Fruit fly (Drosophila melanogaster) whole organism, adult: ENCODE measurements around the gene mav.

Experiments used
- bab1 ChIP-seq: fragments of 200-800 bp; sonication (Bioruptor generic); optimal IDR thresholded peaks from 3 replicates; lab custom pipeline; 2019; ENCODE audit warnings: missing biosample characterization, mild to moderate bottlenecking, missing genetic modification characterization, moderate library complexity
- kay ChIP-seq: fragments of 200-800 bp; sonication (Bioruptor generic); peaks from one replicate; lab custom pipeline; 2016; ENCODE audit warnings: missing biosample characterization, missing genetic modification characterization, borderline replicate concordance
- tj ChIP-seq: fragments of 200-800 bp; sonication (Bioruptor generic); optimal IDR thresholded peaks from 3 replicates; lab custom pipeline; 2017; ENCODE audit warnings: missing biosample characterization, mild to moderate bottlenecking, missing genetic modification characterization, moderate library complexity
- toe ChIP-seq: fragments of 200-800 bp; sonication (Bioruptor generic); optimal IDR thresholded peaks from 2 replicates; lab custom pipeline; 2016; ENCODE audit warnings: missing biosample characterization, missing genetic modification characterization

- TF ChIP-seq kay (GFP tag; lab: Kevin White, UChicago) (no peak), bab1 (GFP tag; lab: Kevin White, UChicago) (no peak), toe (GFP tag; lab: Kevin White, UChicago) (no peak), tj (GFP tag; lab: Kevin White, UChicago) (no peak)
These were observed 37.3 kb upstream of the mav start, which contains the start of the genes CG46466 and Slip1 for dm6 chr4:663055-663670.
